Fruit fly (Drosophila melanogaster) whole organism, embryonic: Measurements from ENCODE around the gene Naxd.

Experiments
- Adf1 ChIP-seq: fragments of 200-800 bp; sonication (Bioruptor generic); IDR thresholded peaks from 2 replicates; pipeline ENCODE4 v1.3.6; 2022; ENCODE audit warnings: missing biosample characterization, missing genetic modification characterization
- Blimp-1 ChIP-seq: fragments of 200-800 bp; sonication (Bioruptor generic); optimal IDR thresholded peaks from 3 replicates; lab custom pipeline; 2018; ENCODE audit warnings: missing biosample characterization, missing genetic modification characterization, mild to moderate bottlenecking, moderate library complexity, missing genetic modification reagents
- CG10543 ChIP-seq: fragments of 200-800 bp; sonication (Bioruptor generic); optimal IDR thresholded peaks from 3 replicates; lab custom pipeline; 2017; ENCODE audit warnings: missing biosample characterization, mild to moderate bottlenecking, missing genetic modification characterization, moderate library complexity
- CG10959 ChIP-seq: fragments of 200-800 bp; sonication (Bioruptor generic); IDR thresholded peaks from 2 replicates; pipeline ENCODE4 v1.3.6; 2022; ENCODE audit warnings: missing biosample characterization, missing genetic modification characterization
- CG11696 ChIP-seq: fragments of 200-800 bp; sonication (Bioruptor generic); IDR thresholded peaks from 2 replicates; pipeline ENCODE4 v1.3.6; 2022; ENCODE audit warnings: missing biosample characterization, missing genetic modification characterization
- CG12391 ChIP-seq: fragments of 200-800 bp; sonication (Bioruptor generic); optimal IDR thresholded peaks from 3 replicates; lab custom pipeline; 2018; ENCODE audit warnings: missing biosample characterization, mild to moderate bottlenecking, missing genetic modification characterization, moderate library complexity
- CG12942 ChIP-seq: fragments of 200-800 bp; sonication (Bioruptor generic); optimal IDR thresholded peaks from 3 replicates; lab custom pipeline; 2016; ENCODE audit warnings: missing biosample characterization, missing genetic modification characterization
- CG1603 ChIP-seq: fragments of 200-800 bp; sonication (Bioruptor generic); optimal IDR thresholded peaks from 2 replicates; lab custom pipeline; 2019; ENCODE audit warnings: missing biosample characterization, mild to moderate bottlenecking, missing genetic modification characterization, moderate library complexity
- CG17186 ChIP-seq: fragments of 200-800 bp; sonication (Bioruptor generic); optimal IDR thresholded peaks from 3 replicates; lab custom pipeline; 2017; ENCODE audit warnings: missing biosample characterization, missing genetic modification reagents, missing genetic modification characterization
- CG17912 ChIP-seq: fragments of 200-800 bp; sonication (Bioruptor generic); optimal IDR thresholded peaks from 2 replicates; lab custom pipeline; 2018; ENCODE audit warnings: missing biosample characterization, mild to moderate bottlenecking, missing genetic modification characterization
- CG18476 ChIP-seq: fragments of 200-800 bp; sonication (Bioruptor generic); optimal IDR thresholded peaks from 2 replicates; lab custom pipeline; 2016; ENCODE audit warnings: missing biosample characterization, mild to moderate bottlenecking, missing genetic modification characterization
- CG31441 ChIP-seq: fragments of 200-800 bp; sonication (Bioruptor generic); IDR thresholded peaks from 2 replicates; pipeline ENCODE4 v1.3.6; 2022; ENCODE audit warnings: missing biosample characterization, missing genetic modification characterization
- CG32772 ChIP-seq: fragments of 200-800 bp; sonication (Bioruptor generic); IDR thresholded peaks from 2 replicates; pipeline ENCODE4 v1.3.6; 2022; ENCODE audit warnings: missing biosample characterization, missing genetic modification characterization
- CG34422 ChIP-seq: fragments of 200-800 bp; sonication (Bioruptor generic); IDR thresholded peaks from 3 replicates; pipeline ENCODE4 v1.3.6; 2022; ENCODE audit warnings: missing biosample characterization, missing genetic modification characterization
- CG3726 ChIP-seq: fragments of 200-800 bp; sonication (Bioruptor generic); IDR thresholded peaks from 3 replicates; pipeline ENCODE4, ENCODE4 v1.3.6; 2022; ENCODE audit warnings: missing biosample characterization, missing genetic modification characterization
- CG4282 ChIP-seq: fragments of 200-800 bp; sonication (Bioruptor generic); optimal IDR thresholded peaks from 2 replicates; lab custom pipeline; 2016; ENCODE audit warnings: missing biosample characterization, missing genetic modification characterization
- CG4424 ChIP-seq: fragments of 200-800 bp; sonication (Bioruptor generic); optimal IDR thresholded peaks from 3 replicates; lab custom pipeline; 2016; ENCODE audit warnings: missing biosample characterization, missing genetic modification characterization
- CG9609 ChIP-seq: fragments of 200-800 bp; sonication (Bioruptor generic); optimal IDR thresholded peaks from 3 replicates; lab custom pipeline; 2016; ENCODE audit warnings: missing biosample characterization, missing genetic modification characterization
- CG9727 ChIP-seq: fragments of 200-800 bp; sonication (Bioruptor generic); optimal IDR thresholded peaks from 3 replicates; lab custom pipeline; 2017; ENCODE audit warnings: missing biosample characterization, mild to moderate bottlenecking, missing genetic modification characterization
- CG9876 ChIP-seq: fragments of 200-800 bp; sonication (Bioruptor generic); optimal IDR thresholded peaks from 2 replicates; lab custom pipeline; 2016; ENCODE audit warnings: missing biosample characterization, missing genetic modification characterization
- Dek ChIP-seq: fragments of 200-800 bp; sonication (Bioruptor generic); optimal IDR thresholded peaks from 3 replicates; lab custom pipeline; 2019; ENCODE audit warnings: missing biosample characterization, mild to moderate bottlenecking, missing genetic modification characterization, moderate library complexity
- Dp ChIP-seq: fragments of 200-800 bp; sonication (Bioruptor generic); optimal IDR thresholded peaks from 2 replicates; lab custom pipeline; 2018; ENCODE audit warnings: missing biosample characterization, mild to moderate bottlenecking, missing genetic modification characterization, moderate library complexity
- Ets97D ChIP-seq: fragments of 200-800 bp; sonication (Bioruptor generic); optimal IDR thresholded peaks from 3 replicates; lab custom pipeline; 2016; ENCODE audit warnings: missing biosample characterization, missing genetic modification characterization
- Gug ChIP-seq: fragments of 200-800 bp; sonication (Bioruptor generic); IDR thresholded peaks from 4 replicates; pipeline ENCODE4 v1.3.6; 2022; ENCODE audit warnings: missing biosample characterization, missing genetic modification characterization
- H2.0 ChIP-seq: fragments of 200-800 bp; sonication (Bioruptor generic); IDR thresholded peaks from 2 replicates; pipeline ENCODE4 v1.3.6; 2022; ENCODE audit warnings: missing biosample characterization, missing genetic modification characterization
- HLH54F ChIP-seq: fragments of 200-800 bp; sonication (Bioruptor generic); optimal IDR thresholded peaks from 3 replicates; lab custom pipeline; 2016; ENCODE audit warnings: missing biosample characterization, missing genetic modification characterization
- Mad ChIP-seq: fragments of 200-800 bp; sonication (Bioruptor generic); optimal IDR thresholded peaks from 2 replicates; lab custom pipeline; 2016; ENCODE audit warnings: missing biosample characterization, missing genetic modification characterization
- Myb ChIP-seq: fragments of 200-800 bp; sonication (Bioruptor generic); optimal IDR thresholded peaks from 2 replicates; lab custom pipeline; 2016; ENCODE audit warnings: missing biosample characterization, missing genetic modification characterization
- NC2β ChIP-seq: fragments of 200-800 bp; sonication (Bioruptor generic); optimal IDR thresholded peaks from 2 replicates; lab custom pipeline; 2016; ENCODE audit warnings: missing biosample characterization, missing genetic modification characterization
- Rx ChIP-seq: fragments of 200-800 bp; sonication (Bioruptor generic); IDR thresholded peaks from 2 replicates; pipeline ENCODE4 v1.3.6; 2022; ENCODE audit warnings: missing biosample characterization, missing genetic modification characterization
- abd-A ChIP-seq: fragments of 200-800 bp; sonication (Bioruptor generic); optimal IDR thresholded peaks from 3 replicates; lab custom pipeline; 2019; ENCODE audit warnings: missing biosample characterization, mild to moderate bottlenecking, missing genetic modification characterization, moderate library complexity
- ase ChIP-seq: fragments of 200-800 bp; sonication (Bioruptor generic); IDR thresholded peaks from 3 replicates; pipeline ENCODE4 v1.3.6; 2022; ENCODE audit warnings: missing biosample characterization, missing genetic modification characterization
- cg ChIP-seq: fragments of 200-800 bp; sonication (Bioruptor generic); optimal IDR thresholded peaks from 3 replicates; lab custom pipeline; 2019; ENCODE audit warnings: missing biosample characterization, mild to moderate bottlenecking, missing genetic modification characterization, moderate library complexity
- chn ChIP-seq: fragments of 200-800 bp; sonication (Bioruptor generic); optimal IDR thresholded peaks from 2 replicates; lab custom pipeline; 2016; ENCODE audit warnings: missing biosample characterization, missing genetic modification characterization
- crc ChIP-seq: fragments of 200-800 bp; sonication (Bioruptor generic); optimal IDR thresholded peaks from 2 replicates; lab custom pipeline; 2016; ENCODE audit warnings: missing biosample characterization, missing genetic modification characterization
- dan ChIP-seq: fragments of 200-800 bp; sonication (Bioruptor generic); IDR thresholded peaks from 2 replicates; pipeline ENCODE4 v1.3.6; 2022; ENCODE audit warnings: missing biosample characterization, missing genetic modification characterization
- exex ChIP-seq: fragments of 200-800 bp; sonication (Bioruptor generic); optimal IDR thresholded peaks from 4 replicates; lab custom pipeline; 2018; ENCODE audit warnings: missing biosample characterization, mild to moderate bottlenecking, missing genetic modification characterization, moderate library complexity
- fd3F ChIP-seq: fragments of 200-800 bp; sonication (Bioruptor generic); optimal IDR thresholded peaks from 2 replicates; lab custom pipeline; 2018; ENCODE audit warnings: missing biosample characterization, mild to moderate bottlenecking, missing genetic modification characterization, moderate library complexity
- gfzf ChIP-seq: fragments of 200-800 bp; sonication (Bioruptor generic); optimal IDR thresholded peaks from 2 replicates; lab custom pipeline; 2016; ENCODE audit warnings: missing biosample characterization, mild to moderate bottlenecking, missing genetic modification characterization, moderate library complexity
- gsb-n ChIP-seq: fragments of 200-800 bp; sonication (Bioruptor generic); optimal IDR thresholded peaks from 3 replicates; lab custom pipeline; 2018; ENCODE audit warnings: missing biosample characterization, mild to moderate bottlenecking, missing genetic modification characterization
- luna ChIP-seq: fragments of 200-800 bp; sonication (Bioruptor generic); optimal IDR thresholded peaks from 2 replicates; lab custom pipeline; 2016; ENCODE audit warnings: missing biosample characterization, missing genetic modification characterization
- mam ChIP-seq: fragments of 200-800 bp; sonication (Bioruptor generic); optimal IDR thresholded peaks from 3 replicates; lab custom pipeline; 2016; ENCODE audit warnings: missing biosample characterization, missing genetic modification characterization
- mld ChIP-seq: fragments of 200-800 bp; sonication (Bioruptor generic); IDR thresholded peaks from 3 replicates; pipeline ENCODE4 v1.3.6; 2022; ENCODE audit warnings: missing biosample characterization, missing genetic modification characterization; ENCODE audit not compliant: partially characterized antibody
- oc ChIP-seq: fragments of 200-800 bp; sonication (Bioruptor generic); optimal IDR thresholded peaks from 2 replicates; lab custom pipeline; 2018; ENCODE audit warnings: missing biosample characterization, mild to moderate bottlenecking, missing genetic modification characterization, moderate library complexity
- schlank ChIP-seq: fragments of 200-800 bp; sonication (Bioruptor generic); optimal IDR thresholded peaks from 2 replicates; lab custom pipeline; 2018; ENCODE audit warnings: missing biosample characterization, mild to moderate bottlenecking, missing genetic modification characterization
- ssp ChIP-seq: fragments of 200-800 bp; sonication (Bioruptor generic); IDR thresholded peaks from 2 replicates; pipeline ENCODE4 v1.3.6; 2022; ENCODE audit warnings: missing biosample characterization, missing genetic modification characterization
- sug ChIP-seq: fragments of 200-800 bp; optimal IDR thresholded peaks from 2 replicates; lab custom pipeline; 2019; ENCODE audit warnings: missing biosample characterization, mild to moderate bottlenecking, missing genetic modification characterization, moderate library complexity
- twi ChIP-seq: fragments of 200-800 bp; optimal IDR thresholded peaks from 2 replicates; lab custom pipeline; 2019; ENCODE audit warnings: missing biosample characterization, mild to moderate bottlenecking, missing genetic modification characterization, moderate library complexity

The Naxd gene

DNA sequence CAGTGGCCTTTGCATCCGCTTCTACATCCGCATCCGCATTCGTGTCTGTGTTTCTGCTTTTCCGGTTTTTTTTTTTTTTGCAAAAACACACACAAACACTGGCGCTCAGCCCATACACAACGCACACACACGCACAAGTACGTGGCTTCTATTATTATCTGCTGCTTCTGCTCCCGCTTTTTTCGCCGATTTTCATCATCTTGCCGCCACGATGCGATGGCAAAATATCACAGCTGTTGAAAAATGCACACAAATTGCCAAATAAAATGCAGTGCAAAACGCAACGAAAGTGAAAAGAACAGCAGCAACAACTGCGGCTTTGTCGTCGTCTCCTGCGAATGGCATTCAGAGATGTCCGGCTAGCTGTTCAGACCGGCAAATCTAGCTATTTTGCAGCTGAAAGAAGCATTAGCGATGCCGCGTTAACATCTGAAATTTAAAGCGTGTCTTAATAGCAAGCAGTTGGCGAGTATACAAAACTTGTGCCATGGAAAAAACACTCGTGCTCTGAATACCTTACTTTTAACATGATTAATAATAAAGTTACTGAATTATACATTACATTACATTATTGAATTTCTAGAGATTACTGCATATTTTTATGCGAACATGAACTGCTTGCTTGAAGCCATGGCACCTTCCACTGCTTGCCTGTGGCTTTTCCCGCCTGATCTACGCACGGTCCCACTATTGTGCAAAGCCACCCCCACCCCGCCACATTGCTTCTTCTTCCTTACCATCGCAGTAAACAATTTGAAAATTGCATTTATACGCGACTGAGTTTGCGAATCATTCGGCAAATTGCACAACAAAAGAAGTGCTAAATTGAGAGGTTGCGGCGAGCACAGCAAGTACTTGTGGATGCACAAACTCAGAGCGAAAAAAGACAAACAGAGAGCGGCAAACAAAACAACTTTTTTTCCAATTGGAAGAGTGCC, 34.8 kb downstream of the Naxd start, which contains the start of the genes Ugt316A1 and Sfxn2 (continued):
- TF ChIP-seq schlank = no peak
- peak; percentile 39 for TF ChIP-seq CG4424 (GFP tag; lab: Kevin White, UChicago)
- no peak for TF ChIP-seq CG11696
- 0 out of 3 replicates have a peak, but pooled peaks have one; percentile 21 for TF ChIP-seq ase (GFP tag; lab: Robert Waterston, UW)
- no peak for TF ChIP-seq abd-A
- peak; percentile 61 for TF ChIP-seq chn (GFP tag; lab: Kevin White, UChicago)
- TF ChIP-seq CG18476 = no peak
- TF ChIP-seq sug = peak; percentile 61
- TF ChIP-seq CG9609 = no peak
- peak; percentile 12 for TF ChIP-seq twi (tag; lab: Kevin White, UChicago)
- peak; percentile 42 for TF ChIP-seq oc
- TF ChIP-seq CG12391 (tag; lab: Kevin White, UChicago) = peak; percentile 69
- peak; percentile 10 for TF ChIP-seq fd3F (GFP tag; lab: Kevin White, UChicago)
- peak; percentile 89 for TF ChIP-seq gfzf (GFP tag; lab: Kevin White, UChicago)
- 0 out of 2 replicates have a peak, but pooled peaks have one; percentile 31 for TF ChIP-seq CG10959
- peak; percentile 89 for TF ChIP-seq cg (GFP tag; lab: Kevin White, UChicago)
- TF ChIP-seq Rx (GFP tag; lab: Robert Waterston, UW) = peak; percentile 13; the same call in 1 of the 2 replicates
- peak; percentile 47 for TF ChIP-seq CG34422 (GFP tag; lab: Robert Waterston, UW)
- no peak for TF ChIP-seq exex
- no peak for TF ChIP-seq dan (GFP tag; lab: Robert Waterston, UW)
- TF ChIP-seq crc (GFP tag; lab: Kevin White, UChicago) = peak; percentile 20
- no peak for TF ChIP-seq CG17912 (GFP tag; lab: Kevin White, UChicago)
- no peak for TF ChIP-seq CG4282
- TF ChIP-seq CG9876 (GFP tag; lab: Kevin White, UChicago) = no peak
- TF ChIP-seq luna = no peak
- TF ChIP-seq CG1603 (tag; lab: Kevin White, UChicago) = peak; percentile 79
- peak; percentile 33 for TF ChIP-seq CG17186 (GFP tag; lab: Kevin White, UChicago)
- no peak for TF ChIP-seq CG10543 (GFP tag; lab: Kevin White, UChicago)
- no peak; the same call in 1 of the 2 replicates for TF ChIP-seq Adf1
- TF ChIP-seq Myb (GFP tag; lab: Kevin White, UChicago) = peak; percentile 35
- TF ChIP-seq Dp (GFP tag; lab: Kevin White, UChicago) = peak; percentile 63
- TF ChIP-seq Gug (GFP tag; lab: Robert Waterston, UW) = peak; percentile 45; the same call in 2 of the 4 replicates
- peak; percentile 16; the same call in 1 of the 2 replicates for TF ChIP-seq CG32772 (GFP tag; lab: Robert Waterston, UW)
- peak; percentile 36 for TF ChIP-seq NC2β (GFP tag; lab: Kevin White, UChicago)
- peak; percentile 29 for TF ChIP-seq CG9727 (GFP tag; lab: Kevin White, UChicago)
- TF ChIP-seq CG31441 (GFP tag; lab: Robert Waterston, UW) = peak; percentile 42; the same call in 1 of the 2 replicates
- peak; percentile 30 for TF ChIP-seq CG12942 (GFP tag; lab: Kevin White, UChicago)
- peak; percentile 42 for TF ChIP-seq gsb-n
- no peak for TF ChIP-seq mld (GFP tag; lab: Robert Waterston, UW)
- TF ChIP-seq ssp (GFP tag; lab: Robert Waterston, UW) = peak; percentile 39; the same call in 1 of the 2 replicates
- peak; percentile 48 for TF ChIP-seq Dek (tag; lab: Kevin White, UChicago)
- TF ChIP-seq Blimp-1 (GFP tag; lab: Kevin White, UChicago) = peak; percentile 100
- peak; percentile 36 for TF ChIP-seq Mad (GFP tag; lab: Kevin White, UChicago)
- peak; percentile 62 for TF ChIP-seq Ets97D (GFP tag; lab: Kevin White, UChicago)
- TF ChIP-seq HLH54F (GFP tag; lab: Kevin White, UChicago) = no peak
- peak; percentile 49 for TF ChIP-seq mam (GFP tag; lab: Kevin White, UChicago)
- no peak for TF ChIP-seq CG3726
- peak; percentile 7; the same call in 1 of the 2 replicates for TF ChIP-seq H2.0
